Worm (Caenorhabditis elegans) whole organism, early embryonic: ENCODE measurements around the gene natc-2.

ENCODE experiments used
- ama-1 ChIP-seq: fragments of 150-350 bp; optimal IDR thresholded peaks from 2 replicates; lab custom pipeline; 2014
- ceh-13 ChIP-seq: fragments of 200-800 bp; sonication (Bioruptor generic); optimal IDR thresholded peaks from 2 replicates; lab custom pipeline; 2018; ENCODE audit warnings: mild to moderate bottlenecking, missing genetic modification characterization, missing compliant biosample characterization
- ets-7 ChIP-seq: sonication (generic microtip); optimal IDR thresholded peaks from 2 replicates; lab custom pipeline; 2016; ENCODE audit warnings: missing genotype, missing genetic modification characterization, missing compliant biosample characterization
- flt-1 ChIP-seq: fragments of 200-800 bp; sonication (Bioruptor generic); IDR thresholded peaks from 2 replicates; pipeline ENCODE4 v1.3.6; 2022; ENCODE audit warnings: missing genetic modification characterization, missing compliant biosample characterization
- pes-1 ChIP-seq: fragments of 200-800 bp; sonication (Bioruptor generic); IDR thresholded peaks from 2 replicates; pipeline ENCODE4 v1.3.6; 2022; ENCODE audit warnings: missing genetic modification reagents, missing genetic modification characterization, missing compliant biosample characterization
- sea-1 ChIP-seq: fragments of 200-800 bp; sonication (Bioruptor generic); conservative IDR thresholded peaks from 2 replicates; pipeline ENCODE4 v1.3.6; 2022; ENCODE audit warnings: missing genetic modification characterization, missing compliant biosample characterization
- tbx-11 ChIP-seq: fragments of 200-800 bp; sonication (Bioruptor generic); IDR thresholded peaks from 2 replicates; pipeline ENCODE4 v1.3.6; 2022; ENCODE audit warnings: missing genetic modification characterization, missing compliant biosample characterization
- tra-4 ChIP-seq: sonication (generic microtip); optimal IDR thresholded peaks from 2 replicates; lab custom pipeline; 2017; ENCODE audit warnings: missing genetic modification characterization, missing compliant biosample characterization

- no peak for TF ChIP-seq ama-1 (lab: Kevin White, UChicago)
- no peak for TF ChIP-seq sea-1 (GFP tag; lab: Robert Waterston, UW)
- TF ChIP-seq tbx-11 (GFP tag; lab: Robert Waterston, UW): no peak
- TF ChIP-seq flt-1 (GFP tag; lab: Robert Waterston, UW): no peak
- TF ChIP-seq tra-4: no peak
- no peak for TF ChIP-seq ets-7 (tag; lab: Kevin White, UChicago)
- no peak for TF ChIP-seq ceh-13 (GFP tag; lab: Kevin White, UChicago)
- no peak for TF ChIP-seq pes-1 (GFP tag; lab: Robert Waterston, UW)
Observed at ce11 chrV:5265581-5265980, 8.3 kb upstream of the natc-2 start, which contains the start of the genes srt-69 and B0238.12.
